Worm (Caenorhabditis elegans) whole organism, mixed stage, embryonic: ENCODE results near the gene C13C4.7.

Source experiments
- blmp-1 ChIP-seq: fragments of 150-350 bp; optimal IDR thresholded peaks from 2 replicates; lab custom pipeline; 2014; ENCODE audit warnings: missing biosample characterization, missing genetic modification characterization
- ces-1 ChIP-seq: fragments of 150-350 bp; optimal IDR thresholded peaks from 2 replicates; lab custom pipeline; 2014; ENCODE audit warnings: missing biosample characterization, missing genetic modification reagents, missing genetic modification characterization
- cnd-1 ChIP-seq: fragments of 200-800 bp; sonication (Bioruptor generic); optimal IDR thresholded peaks from 2 replicates; lab custom pipeline; 2018; ENCODE audit warnings: mild to moderate bottlenecking, missing genetic modification characterization, missing compliant biosample characterization
- elt-3 ChIP-seq: fragments of 150-350 bp; optimal IDR thresholded peaks from 2 replicates; lab custom pipeline; 2014; ENCODE audit warnings: missing biosample characterization, missing genetic modification characterization
- nhr-12 ChIP-seq: fragments of 150-350 bp; optimal IDR thresholded peaks from 2 replicates; lab custom pipeline; 2014; ENCODE audit warnings: missing biosample characterization, missing genetic modification characterization
- nhr-2 ChIP-seq: fragments of 150-350 bp; optimal IDR thresholded peaks from 2 replicates; lab custom pipeline; 2014; ENCODE audit warnings: missing biosample characterization, missing genetic modification characterization
- nhr-28 ChIP-seq: fragments of 150-350 bp; optimal IDR thresholded peaks from 2 replicates; lab custom pipeline; 2014; ENCODE audit warnings: missing biosample characterization, missing genetic modification characterization
- nhr-76 ChIP-seq: sonication (generic microtip); optimal IDR thresholded peaks from 2 replicates; lab custom pipeline; 2017; ENCODE audit warnings: missing biosample characterization, missing genetic modification characterization
- snpc-4 ChIP-seq: fragments of 150-350 bp; optimal IDR thresholded peaks from 2 replicates; lab custom pipeline; 2014; ENCODE audit warnings: missing biosample characterization, missing genetic modification characterization
- tbx-8 ChIP-seq: fragments of 200-800 bp; sonication (Bioruptor generic); optimal IDR thresholded peaks from 2 replicates; lab custom pipeline; 2018; ENCODE audit warnings: mild to moderate bottlenecking, missing genetic modification characterization, moderate library complexity, missing compliant biosample characterization
- unc-39 ChIP-seq: fragments of 150-350 bp; optimal IDR thresholded peaks from 2 replicates; lab custom pipeline; 2014; ENCODE audit warnings: missing biosample characterization, missing genetic modification characterization
- unc-62 ChIP-seq: fragments of 150-350 bp; optimal IDR thresholded peaks from 2 replicates; lab custom pipeline; 2014; ENCODE audit warnings: missing biosample characterization, missing genetic modification reagents, missing genetic modification characterization
- ztf-11 ChIP-seq: fragments of 150-350 bp; optimal IDR thresholded peaks from 2 replicates; lab custom pipeline; 2014; ENCODE audit warnings: missing biosample characterization, missing genetic modification characterization

ce11 chrV:12167653-12168052 is 47.4 kb upstream of the C13C4.7 start, which contains the start of gene col-37:
- no peak for TF ChIP-seq cnd-1
- no peak for TF ChIP-seq nhr-28
- no peak for TF ChIP-seq elt-3 (tag; lab: Kevin White, UChicago)
- no peak for TF ChIP-seq unc-39 (tag; lab: Kevin White, UChicago)
- no peak for TF ChIP-seq nhr-76 (tag; lab: Kevin White, UChicago)
- TF ChIP-seq blmp-1 (tag; lab: Kevin White, UChicago), result no peak
- TF ChIP-seq snpc-4, result no peak
- TF ChIP-seq unc-62 (GFP tag; lab: Kevin White, UChicago), result no peak
- TF ChIP-seq nhr-12 (tag; lab: Kevin White, UChicago), result no peak
- TF ChIP-seq ces-1 (GFP tag; lab: Kevin White, UChicago), result no peak
- no peak for TF ChIP-seq nhr-2 (tag; lab: Kevin White, UChicago)
- no peak for TF ChIP-seq tbx-8 (GFP tag; lab: Kevin White, UChicago)
- no peak for TF ChIP-seq ztf-11 (tag; lab: Kevin White, UChicago)
